Worm (Caenorhabditis elegans): ENCODE measurements around the gene nspe-8.

Gene nspe-8

DNA sequence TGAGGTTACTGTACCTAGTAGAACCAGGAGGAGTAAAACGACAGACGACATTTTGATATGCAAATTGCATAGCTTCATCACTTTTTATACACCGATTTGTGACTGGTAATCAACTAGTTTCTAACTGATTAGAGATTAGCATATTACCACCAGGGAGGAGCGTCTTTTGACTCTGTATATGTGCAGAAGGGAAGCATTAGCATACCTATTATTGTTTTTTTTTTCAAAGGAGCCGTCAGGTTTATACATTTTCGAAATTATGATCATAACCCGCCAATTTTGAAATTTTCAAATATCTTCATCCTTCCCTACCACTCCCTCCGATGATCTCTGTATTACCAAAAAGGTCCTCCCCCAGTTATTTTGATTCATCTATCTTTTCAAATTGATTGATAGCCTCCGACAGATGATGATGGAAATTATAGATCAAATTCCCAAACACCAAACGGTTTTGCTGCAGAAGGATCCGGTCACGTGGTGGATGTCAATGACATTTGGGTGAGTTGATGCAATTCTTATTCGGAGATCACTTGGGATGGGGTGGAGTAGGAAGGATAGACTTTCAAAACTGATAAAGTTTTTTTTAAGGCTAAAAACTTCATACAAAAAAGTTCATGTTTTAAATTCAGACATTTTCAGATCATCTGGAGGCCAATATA is at the start of gene nspe-8:
nspe-8 (minus strand) TSS at position 51 of the 659 bp plus-strand sequence.
- TF ChIP-seq B0310.2 (tag; optimal IDR thresholded peaks at IDR 0.05) (no peak), flt-1 (GFP tag; IDR thresholded peaks at IDR 0.05) (no peak), ceh-13 (GFP tag; optimal IDR thresholded peaks at IDR 0.05) (no peak), tra-4 (tag; optimal IDR thresholded peaks at IDR 0.05) (no peak), sea-1 (GFP tag; conservative IDR thresholded peaks at IDR 0.05) (no peak), hmbx-1 (tag; optimal IDR thresholded peaks at IDR 0.05) (no peak), hnd-1 (tag; optimal IDR thresholded peaks at IDR 0.05) (no peak), pes-1 (GFP tag; IDR thresholded peaks at IDR 0.05) (no peak), ceh-36 (tag; optimal IDR thresholded peaks at IDR 0.05) (no peak), ama-1 (optimal IDR thresholded peaks at IDR 0.05) (no peak), F13C5.2 (tag; optimal IDR thresholded peaks at IDR 0.05) (no peak), hmg-4 (GFP tag; optimal IDR thresholded peaks at IDR 0.05) (no peak), ets-7 (tag; optimal IDR thresholded peaks at IDR 0.05) (no peak), tbx-11 (GFP tag; IDR thresholded peaks at IDR 0.05) (no peak), scrt-1 (GFP tag; IDR thresholded peaks at IDR 0.05) (no peak), tbx-37 (GFP tag; conservative IDR thresholded peaks at IDR 0.05) (no peak), aly-1 (tag; optimal IDR thresholded peaks at IDR 0.05) (no peak)

DNA sequence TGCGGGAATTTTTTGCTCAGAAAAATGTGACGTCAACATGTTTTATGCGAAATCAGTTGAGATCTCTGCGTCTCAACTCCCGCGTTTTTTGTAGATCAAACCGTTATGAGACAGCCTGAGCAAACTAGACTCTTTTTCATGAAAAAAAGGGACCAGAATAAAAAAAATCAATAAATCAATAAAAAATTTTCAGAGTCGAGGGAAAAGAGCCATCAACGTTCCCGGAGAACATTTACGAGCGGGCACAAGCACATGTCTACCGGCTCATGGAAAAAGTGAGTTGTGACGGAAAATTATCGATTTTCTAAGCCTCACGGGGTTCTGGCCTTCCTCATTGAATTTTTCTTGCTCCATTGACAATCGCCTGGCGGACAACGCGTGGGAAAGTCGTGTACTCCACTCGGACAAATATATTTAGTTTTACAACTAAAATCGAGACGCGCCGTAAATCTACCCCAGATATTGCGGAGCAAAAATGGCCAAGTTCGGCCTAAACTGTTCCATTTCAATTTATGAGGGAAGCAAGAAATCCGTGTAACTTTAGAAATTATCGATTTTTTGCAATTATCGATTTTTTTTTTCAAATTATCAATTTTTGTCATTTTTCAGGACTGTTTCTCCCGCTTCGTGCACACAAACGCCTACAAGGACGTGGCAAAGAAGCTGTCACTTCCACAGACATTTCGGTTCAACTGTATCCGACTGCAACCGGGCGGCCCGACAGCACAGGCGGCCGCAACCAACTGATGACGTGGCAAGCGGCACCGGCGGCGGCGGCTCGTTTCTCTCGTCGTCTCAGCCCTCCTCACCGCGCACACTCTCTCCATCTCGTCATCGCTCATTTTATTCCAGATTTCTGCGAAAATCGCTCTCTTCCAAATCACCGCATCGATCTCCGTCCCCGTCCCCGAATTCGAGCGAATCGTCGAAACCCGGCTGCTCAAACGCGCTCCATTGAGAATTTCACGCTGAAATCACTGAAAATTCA is 49.4 kb upstream of the nspe-8 start:
- TF ChIP-seq F13C5.2 (tag; optimal IDR thresholded peaks at IDR 0.05) (no peak), sea-1 (GFP tag; conservative IDR thresholded peaks at IDR 0.05) (no peak), ceh-36 (tag; optimal IDR thresholded peaks at IDR 0.05) (no peak), flt-1 (GFP tag; IDR thresholded peaks at IDR 0.05) (no peak), ama-1 (optimal IDR thresholded peaks at IDR 0.05) (no peak), B0310.2 (tag; optimal IDR thresholded peaks at IDR 0.05) (no peak), ets-7 (tag; optimal IDR thresholded peaks at IDR 0.05) (no peak), aly-1 (tag; optimal IDR thresholded peaks at IDR 0.05) (no peak), tbx-11 (GFP tag; IDR thresholded peaks at IDR 0.05) (no peak), hnd-1 (tag; optimal IDR thresholded peaks at IDR 0.05) (no peak), ceh-13 (GFP tag; optimal IDR thresholded peaks at IDR 0.05) (no peak), scrt-1 (GFP tag; IDR thresholded peaks at IDR 0.05) (no peak), hmg-4 (GFP tag; optimal IDR thresholded peaks at IDR 0.05) (no peak), pes-1 (GFP tag; IDR thresholded peaks at IDR 0.05) (no peak)

DNA sequence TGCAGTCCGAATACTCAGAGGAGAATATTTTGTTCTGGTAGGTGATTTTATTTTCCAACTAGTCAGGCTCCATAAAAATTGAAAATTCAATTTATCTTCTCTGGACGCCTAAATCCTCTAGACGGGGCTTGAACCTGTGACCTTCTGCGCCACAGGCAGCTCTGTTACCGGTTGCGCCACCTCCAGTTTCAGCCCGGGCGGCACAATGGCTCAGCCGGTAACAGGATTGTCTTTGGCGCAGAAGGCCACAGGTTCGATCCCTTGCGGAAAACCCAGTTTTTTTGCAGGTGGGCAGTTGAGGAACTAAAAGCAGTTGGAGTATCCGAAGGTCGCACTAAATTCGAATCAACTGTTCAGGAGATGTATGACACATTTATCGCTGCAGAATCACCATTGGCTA is 48.1 kb upstream of the nspe-8 start:
- no peak for TF ChIP-seq aly-1 (tag; optimal IDR thresholded peaks at IDR 0.05)
- no peak for TF ChIP-seq sea-1 (GFP tag; conservative IDR thresholded peaks at IDR 0.05)
- TF ChIP-seq scrt-1 (GFP tag; IDR thresholded peaks at IDR 0.05): no peak
- TF ChIP-seq tra-4 (tag; optimal IDR thresholded peaks at IDR 0.05): no peak
- no peak for TF ChIP-seq flt-1 (GFP tag; IDR thresholded peaks at IDR 0.05)
- TF ChIP-seq F13C5.2 (tag; optimal IDR thresholded peaks at IDR 0.05): no peak
- no peak for TF ChIP-seq hmbx-1 (tag; optimal IDR thresholded peaks at IDR 0.05)
- TF ChIP-seq tbx-37 (GFP tag; conservative IDR thresholded peaks at IDR 0.05): no peak
- TF ChIP-seq pes-1 (GFP tag; IDR thresholded peaks at IDR 0.05): no peak

DNA sequence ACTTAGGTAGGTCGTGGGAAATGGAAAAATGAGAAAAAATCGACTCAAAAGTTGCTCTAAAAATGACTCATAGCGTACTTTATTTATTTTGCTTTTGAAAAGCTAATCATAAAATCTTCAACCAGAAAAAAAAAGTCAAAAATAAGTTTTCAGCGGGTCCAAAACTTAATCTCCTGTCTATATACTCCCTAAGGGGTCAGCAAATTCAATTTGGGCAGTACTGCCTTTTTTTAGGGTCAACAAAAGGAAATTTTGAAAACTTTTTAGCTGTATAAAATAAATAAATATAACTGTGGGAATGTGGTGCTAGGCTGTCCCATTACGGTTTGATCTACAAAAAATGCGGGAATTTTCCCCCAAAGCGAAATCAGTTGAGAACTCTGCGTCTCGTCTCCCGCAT is 47.6 kb upstream of the nspe-8 start:
- TF ChIP-seq ceh-13 (GFP tag; optimal IDR thresholded peaks at IDR 0.05) (no peak), tbx-11 (GFP tag; IDR thresholded peaks at IDR 0.05) (no peak), F13C5.2 (tag; optimal IDR thresholded peaks at IDR 0.05) (no peak), aly-1 (tag; optimal IDR thresholded peaks at IDR 0.05) (no peak)

DNA sequence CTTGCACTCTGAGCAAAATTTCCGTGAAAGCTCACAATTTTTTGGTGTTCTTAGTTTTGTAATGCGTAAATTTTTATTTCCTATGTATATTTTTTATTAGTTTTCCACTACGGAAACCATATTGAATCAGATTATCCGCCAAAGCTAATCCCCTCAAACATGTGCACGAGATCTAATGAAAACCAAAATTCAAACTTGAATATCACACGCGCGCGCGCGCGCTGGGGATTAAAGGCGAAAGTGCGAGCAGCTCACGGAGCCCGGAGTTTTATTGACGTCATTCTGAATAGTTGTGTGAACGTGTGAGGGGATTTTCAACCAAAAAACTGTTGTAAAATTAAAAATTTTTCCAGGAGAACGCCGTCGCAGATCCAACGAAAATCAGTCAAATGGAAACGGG is 47.1 kb upstream of the nspe-8 start:
- peak; percentile 25 for TF ChIP-seq ceh-36 (tag; optimal IDR thresholded peaks at IDR 0.05)
- no peak for TF ChIP-seq ceh-13 (GFP tag; optimal IDR thresholded peaks at IDR 0.05)
- no peak for TF ChIP-seq pes-1 (GFP tag; IDR thresholded peaks at IDR 0.05)
- no peak for TF ChIP-seq flt-1 (GFP tag; IDR thresholded peaks at IDR 0.05)

DNA sequence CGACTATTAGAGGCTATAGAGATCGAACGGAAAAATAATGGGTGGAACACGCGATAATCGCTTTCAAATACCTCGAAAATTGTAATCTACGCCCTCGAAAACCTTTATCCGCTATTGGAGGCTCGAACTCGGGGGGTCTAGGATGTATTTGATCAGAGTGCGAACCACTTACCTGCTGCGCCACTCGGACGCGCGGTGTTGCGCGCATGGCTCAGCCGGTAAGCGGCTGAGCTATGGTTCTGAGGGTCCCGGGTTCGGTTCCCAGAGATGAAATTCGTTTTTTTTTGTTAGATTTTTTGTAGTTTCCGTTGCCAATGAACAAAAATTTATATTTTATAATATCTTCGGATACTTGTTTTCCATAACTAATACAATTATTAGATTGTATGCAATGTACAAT is 46.4 kb upstream of the nspe-8 start:
- no peak for TF ChIP-seq sea-1 (GFP tag; conservative IDR thresholded peaks at IDR 0.05)
- TF ChIP-seq pes-1 (GFP tag; IDR thresholded peaks at IDR 0.05): no peak

DNA sequence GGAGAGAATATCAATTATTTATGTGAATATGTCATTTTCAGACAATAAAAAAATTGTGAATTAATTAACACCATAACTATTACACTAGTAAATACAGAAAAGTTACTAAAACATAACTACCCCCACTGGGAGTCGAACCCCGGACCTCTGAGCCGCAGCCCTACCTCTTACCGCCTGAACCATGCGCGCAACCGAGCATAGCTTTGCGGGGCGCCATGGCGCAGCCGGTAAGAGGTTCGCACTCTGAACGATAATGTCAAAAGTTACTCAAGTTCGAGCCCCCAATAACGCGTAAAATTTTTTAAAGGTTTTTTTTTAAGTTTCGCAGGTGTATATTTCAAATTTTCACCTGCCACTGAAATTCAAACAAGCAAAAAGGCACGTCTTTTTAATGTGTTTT is 44.3 kb upstream of the nspe-8 start:
- TF ChIP-seq pes-1 (GFP tag; IDR thresholded peaks at IDR 0.05) (no peak), tbx-37 (GFP tag; conservative IDR thresholded peaks at IDR 0.05) (no peak)

DNA sequence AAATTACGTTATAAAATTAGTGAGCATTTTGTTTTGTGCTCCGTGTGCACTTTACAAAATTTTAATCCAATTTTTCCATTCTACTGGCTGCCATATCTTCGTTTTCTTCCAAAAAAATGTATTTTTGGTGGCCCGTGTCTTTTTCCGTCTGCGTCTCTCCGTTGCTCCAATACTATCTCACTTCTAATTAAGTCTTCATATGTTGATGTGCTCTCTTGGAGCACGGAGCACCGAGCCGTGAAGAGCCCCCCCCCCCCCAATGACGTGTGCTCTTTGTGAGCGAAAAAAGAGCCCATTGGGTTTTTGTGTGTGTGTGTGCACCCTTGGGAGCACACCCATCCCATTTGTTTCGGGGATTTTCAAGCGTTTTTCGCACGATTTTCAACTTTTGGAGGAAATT is 43.3 kb upstream of the nspe-8 start:
- no peak for TF ChIP-seq tbx-37 (GFP tag; conservative IDR thresholded peaks at IDR 0.05)
- TF ChIP-seq ets-7 (tag; optimal IDR thresholded peaks at IDR 0.05): no peak
- no peak for TF ChIP-seq ceh-36 (tag; optimal IDR thresholded peaks at IDR 0.05)
- TF ChIP-seq F13C5.2 (tag; optimal IDR thresholded peaks at IDR 0.05): no peak
- TF ChIP-seq ama-1 (optimal IDR thresholded peaks at IDR 0.05): no peak
- TF ChIP-seq pes-1 (GFP tag; IDR thresholded peaks at IDR 0.05): no peak
- no peak for TF ChIP-seq flt-1 (GFP tag; IDR thresholded peaks at IDR 0.05)
- no peak for TF ChIP-seq tbx-11 (GFP tag; IDR thresholded peaks at IDR 0.05)
- no peak for TF ChIP-seq hnd-1 (tag; optimal IDR thresholded peaks at IDR 0.05)
- TF ChIP-seq ceh-13 (GFP tag; optimal IDR thresholded peaks at IDR 0.05): no peak
- no peak for TF ChIP-seq scrt-1 (GFP tag; IDR thresholded peaks at IDR 0.05)
- no peak for TF ChIP-seq aly-1 (tag; optimal IDR thresholded peaks at IDR 0.05)
- TF ChIP-seq B0310.2 (tag; optimal IDR thresholded peaks at IDR 0.05): no peak
- no peak for TF ChIP-seq hmg-4 (GFP tag; optimal IDR thresholded peaks at IDR 0.05)
- no peak for TF ChIP-seq tra-4 (tag; optimal IDR thresholded peaks at IDR 0.05)
- TF ChIP-seq hmbx-1 (tag; optimal IDR thresholded peaks at IDR 0.05): no peak
- TF ChIP-seq sea-1 (GFP tag; conservative IDR thresholded peaks at IDR 0.05): no peak

All from whole organism, early embryonic.